Fruit fly (Drosophila melanogaster) Kc167 (cell line): ENCODE data around the gene pcm.

Experiments used
- Sin3A ChIP-seq: fragments of >200 bp; optimal IDR thresholded peaks from 2 replicates; lab custom pipeline; 2018; ENCODE audit warnings: missing external identifiers
- h ChIP-seq: fragments of >200 bp; optimal IDR thresholded peaks from 3 replicates; lab custom pipeline; 2018; ENCODE audit warnings: missing external identifiers
- psq ChIP-seq: fragments of >200 bp; optimal IDR thresholded peaks from 2 replicates; lab custom pipeline; 2017; ENCODE audit warnings: missing external identifiers

dm6 chrX:19479134-19479533, 12.7 kb downstream of the pcm start, which contains the start of gene CG32533:
- TF ChIP-seq h (lab: Kevin White, UChicago) = no peak
- no peak for TF ChIP-seq Sin3A (lab: Kevin White, UChicago)
- no peak for TF ChIP-seq psq (lab: Kevin White, UChicago)
